Worm (Caenorhabditis elegans) whole organism, early embryonic: ENCODE data around the gene amt-1.

ENCODE experiments used
- B0310.2 ChIP-seq: sonication (generic microtip); optimal IDR thresholded peaks from 2 replicates; lab custom pipeline; 2016; ENCODE audit warnings: mild to moderate bottlenecking, missing genetic modification characterization, missing compliant biosample characterization
- F13C5.2 ChIP-seq: sonication (generic microtip); optimal IDR thresholded peaks from 2 replicates; lab custom pipeline; 2017; ENCODE audit warnings: mild to moderate bottlenecking, missing genetic modification characterization, inconsistent platforms, missing compliant biosample characterization
- aly-1 ChIP-seq: sonication (generic microtip); optimal IDR thresholded peaks from 2 replicates; lab custom pipeline; 2016; ENCODE audit warnings: missing genetic modification characterization, missing compliant biosample characterization
- ama-1 ChIP-seq: fragments of 150-350 bp; optimal IDR thresholded peaks from 2 replicates; lab custom pipeline; 2014
- ceh-13 ChIP-seq: fragments of 200-800 bp; sonication (Bioruptor generic); optimal IDR thresholded peaks from 2 replicates; lab custom pipeline; 2018; ENCODE audit warnings: mild to moderate bottlenecking, missing genetic modification characterization, missing compliant biosample characterization
- ceh-36 ChIP-seq: sonication (generic microtip); optimal IDR thresholded peaks from 2 replicates; lab custom pipeline; 2016; ENCODE audit warnings: missing genetic modification characterization, inconsistent platforms, missing compliant biosample characterization
- ets-7 ChIP-seq: sonication (generic microtip); optimal IDR thresholded peaks from 2 replicates; lab custom pipeline; 2016; ENCODE audit warnings: missing genotype, missing genetic modification characterization, missing compliant biosample characterization
- flt-1 ChIP-seq: fragments of 200-800 bp; sonication (Bioruptor generic); IDR thresholded peaks from 2 replicates; pipeline ENCODE4 v1.3.6; 2022; ENCODE audit warnings: missing genetic modification characterization, missing compliant biosample characterization
- hmbx-1 ChIP-seq: sonication (generic microtip); optimal IDR thresholded peaks from 2 replicates; lab custom pipeline; 2016; ENCODE audit warnings: mild to moderate bottlenecking, missing genetic modification characterization, missing compliant biosample characterization
- hmg-4 ChIP-seq: fragments of 200-800 bp; sonication (Bioruptor generic); optimal IDR thresholded peaks from 2 replicates; lab custom pipeline; 2018; ENCODE audit warnings: mild to moderate bottlenecking, missing genetic modification characterization, missing compliant biosample characterization
- hnd-1 ChIP-seq: sonication (generic microtip); optimal IDR thresholded peaks from 2 replicates; lab custom pipeline; 2016; ENCODE audit warnings: missing genetic modification characterization, missing compliant biosample characterization
- pes-1 ChIP-seq: fragments of 200-800 bp; sonication (Bioruptor generic); IDR thresholded peaks from 2 replicates; pipeline ENCODE4 v1.3.6; 2022; ENCODE audit warnings: missing genetic modification reagents, missing genetic modification characterization, missing compliant biosample characterization
- scrt-1 ChIP-seq: fragments of 200-800 bp; sonication (Bioruptor generic); IDR thresholded peaks from 2 replicates; pipeline ENCODE4 v1.3.6; 2022; ENCODE audit warnings: missing genetic modification characterization, missing compliant biosample characterization
- sea-1 ChIP-seq: fragments of 200-800 bp; sonication (Bioruptor generic); conservative IDR thresholded peaks from 2 replicates; pipeline ENCODE4 v1.3.6; 2022; ENCODE audit warnings: missing genetic modification characterization, missing compliant biosample characterization
- tbx-11 ChIP-seq: fragments of 200-800 bp; sonication (Bioruptor generic); IDR thresholded peaks from 2 replicates; pipeline ENCODE4 v1.3.6; 2022; ENCODE audit warnings: missing genetic modification characterization, missing compliant biosample characterization
- tbx-37 ChIP-seq: fragments of 200-800 bp; sonication (Bioruptor generic); conservative IDR thresholded peaks from 2 replicates; pipeline ENCODE4 v1.3.6; 2022; ENCODE audit warnings: missing genetic modification reagents, missing genetic modification characterization, missing compliant biosample characterization
- tra-4 ChIP-seq: sonication (generic microtip); optimal IDR thresholded peaks from 2 replicates; lab custom pipeline; 2017; ENCODE audit warnings: missing genetic modification characterization, missing compliant biosample characterization

Gene amt-1

ce11 chrX:4553033-4553432 is 18.2 kb upstream of the amt-1 start:
- TF ChIP-seq ceh-36 (tag; lab: Kevin White, UChicago) = no peak
- TF ChIP-seq pes-1 (GFP tag; lab: Robert Waterston, UW) = no peak
- TF ChIP-seq tbx-11 (GFP tag; lab: Robert Waterston, UW) = no peak

ce11 chrX:4553491-4553890 is 17.7 kb upstream of the amt-1 start:
- TF ChIP-seq ceh-36 (tag; lab: Kevin White, UChicago) = no peak

DNA sequence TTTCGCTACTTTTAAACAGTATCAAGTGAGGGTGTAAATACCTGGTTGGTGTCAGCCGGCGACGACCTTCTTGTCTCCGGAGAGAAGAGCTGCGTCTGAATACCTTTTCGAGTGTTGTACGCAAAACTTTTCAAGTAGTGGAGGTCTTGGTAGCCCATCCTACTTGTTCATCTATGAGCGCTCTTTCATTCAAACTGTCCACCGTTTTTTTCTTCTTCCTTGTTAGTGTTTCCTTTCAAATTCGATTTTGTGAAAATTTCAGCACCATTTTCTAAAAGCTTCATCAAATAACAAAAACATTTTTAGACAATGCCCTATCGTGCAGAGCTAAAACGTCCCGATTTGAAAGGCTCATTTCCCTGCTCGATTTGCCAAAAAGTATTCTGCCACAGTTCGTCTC is 16.9 kb upstream of the amt-1 start, which contains the start of gene ham-2:
Gene ham-2 (plus strand): TSS at position 301 of the 400 bp plus-strand sequence.
- no peak for TF ChIP-seq ceh-13
- TF ChIP-seq tra-4 (tag; lab: Kevin White, UChicago) = no peak

ce11 chrX:4556028-4556427 is 15.2 kb upstream of the amt-1 start:
- TF ChIP-seq scrt-1 (GFP tag; lab: Robert Waterston, UW) (no peak), hnd-1 (tag; lab: Kevin White, UChicago) (no peak), tbx-11 (GFP tag; lab: Robert Waterston, UW) (no peak), ceh-36 (tag; lab: Kevin White, UChicago) (no peak), B0310.2 (tag; lab: Kevin White, UChicago) (no peak), ama-1 (lab: Kevin White, UChicago) (no peak), F13C5.2 (no peak), tra-4 (tag; lab: Kevin White, UChicago) (no peak), flt-1 (GFP tag; lab: Robert Waterston, UW) (no peak), sea-1 (GFP tag; lab: Robert Waterston, UW) (no peak), hmbx-1 (tag; lab: Kevin White, UChicago) (no peak), ceh-13 (no peak), aly-1 (tag; lab: Kevin White, UChicago) (no peak)

DNA sequence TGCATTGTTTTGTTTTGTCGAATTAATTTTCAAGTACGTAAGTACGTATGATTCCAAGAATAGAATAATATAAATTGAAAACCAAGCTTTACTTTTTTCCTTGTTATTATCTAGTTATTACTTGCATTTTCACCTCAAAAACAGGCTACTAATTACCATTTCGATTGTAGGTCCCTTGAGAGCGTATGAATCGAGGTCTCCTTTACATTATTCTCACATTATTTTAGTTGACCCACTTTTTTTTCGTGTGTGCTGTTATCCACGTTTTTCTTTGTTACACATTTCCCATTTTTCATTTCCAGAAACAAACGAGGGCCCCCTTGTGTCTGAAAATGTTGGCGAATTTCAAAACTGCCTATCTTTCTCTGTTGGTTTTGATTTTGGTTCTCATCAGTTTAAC is 9.4 kb upstream of the amt-1 start, which contains the start of gene C05E11.6:
Gene C05E11.6 (plus strand): TSS at position 301 of the 400 bp plus-strand sequence.
- no peak for TF ChIP-seq aly-1 (tag; lab: Kevin White, UChicago)
- TF ChIP-seq pes-1 (GFP tag; lab: Robert Waterston, UW) = no peak
- no peak for TF ChIP-seq sea-1 (GFP tag; lab: Robert Waterston, UW)
- TF ChIP-seq ceh-36 (tag; lab: Kevin White, UChicago) = no peak
- no peak for TF ChIP-seq ceh-13
- no peak for TF ChIP-seq tbx-37 (GFP tag; lab: Robert Waterston, UW)
- TF ChIP-seq flt-1 (GFP tag; lab: Robert Waterston, UW) = no peak
- no peak for TF ChIP-seq hmg-4 (GFP tag; lab: Kevin White, UChicago)

- no peak for TF ChIP-seq B0310.2 (tag; lab: Kevin White, UChicago)
- TF ChIP-seq aly-1 (tag; lab: Kevin White, UChicago) = no peak
- no peak for TF ChIP-seq tra-4 (tag; lab: Kevin White, UChicago)
- TF ChIP-seq scrt-1 (GFP tag; lab: Robert Waterston, UW) = no peak
- TF ChIP-seq tbx-37 (GFP tag; lab: Robert Waterston, UW) = no peak
- TF ChIP-seq tbx-11 (GFP tag; lab: Robert Waterston, UW) = no peak
- no peak for TF ChIP-seq hmbx-1 (tag; lab: Kevin White, UChicago)
- TF ChIP-seq ets-7 (tag; lab: Kevin White, UChicago) = no peak
- no peak for TF ChIP-seq ceh-13
- TF ChIP-seq ama-1 (lab: Kevin White, UChicago) = no peak
- TF ChIP-seq ceh-36 (tag; lab: Kevin White, UChicago) = no peak
- TF ChIP-seq sea-1 (GFP tag; lab: Robert Waterston, UW) = no peak
- TF ChIP-seq hmg-4 (GFP tag; lab: Kevin White, UChicago) = no peak
- no peak for TF ChIP-seq F13C5.2
- TF ChIP-seq flt-1 (GFP tag; lab: Robert Waterston, UW) = no peak
Measured at ce11 chrX:4562288-4562687, 8.9 kb upstream of the amt-1 start.

- TF ChIP-seq aly-1 (tag; lab: Kevin White, UChicago) (no peak), pes-1 (GFP tag; lab: Robert Waterston, UW) (no peak), hmg-4 (GFP tag; lab: Kevin White, UChicago) (no peak), hmbx-1 (tag; lab: Kevin White, UChicago) (no peak), tbx-11 (GFP tag; lab: Robert Waterston, UW) (no peak), ceh-36 (tag; lab: Kevin White, UChicago) (no peak), ets-7 (tag; lab: Kevin White, UChicago) (no peak), B0310.2 (tag; lab: Kevin White, UChicago) (no peak), tbx-37 (GFP tag; lab: Robert Waterston, UW) (no peak), ceh-13 (no peak), scrt-1 (GFP tag; lab: Robert Waterston, UW) (no peak), hnd-1 (tag; lab: Kevin White, UChicago) (no peak), sea-1 (GFP tag; lab: Robert Waterston, UW) (no peak), ama-1 (lab: Kevin White, UChicago) (no peak), flt-1 (GFP tag; lab: Robert Waterston, UW) (no peak), tra-4 (tag; lab: Kevin White, UChicago) (no peak), F13C5.2 (no peak)
Measured at ce11 chrX:4564717-4565316, 6.4 kb upstream of the amt-1 start, which contains the start of gene amt-4. amt-4 (plus strand) TSS chrX:4565302.

DNA sequence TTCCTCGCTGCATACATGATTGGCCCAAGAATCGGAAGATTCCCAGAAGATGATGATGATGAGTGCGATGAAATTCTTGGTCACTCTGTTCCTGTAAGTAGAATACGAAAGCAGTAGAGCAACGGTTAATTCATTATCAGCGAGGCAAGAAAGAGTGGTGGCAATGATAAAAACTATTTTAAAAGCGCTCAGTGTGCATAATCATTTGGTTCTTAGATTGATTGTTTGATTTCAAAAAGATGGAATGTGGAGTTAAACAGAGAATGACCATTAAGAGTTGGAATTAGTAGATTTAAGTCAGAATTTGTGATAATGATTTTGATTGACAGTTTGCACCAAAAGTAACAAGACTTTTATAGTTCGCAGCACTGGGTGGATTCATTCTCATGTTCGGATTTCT is 4.1 kb upstream of the amt-1 start:
- TF ChIP-seq ama-1 (lab: Kevin White, UChicago) (no peak), tra-4 (tag; lab: Kevin White, UChicago) (no peak), aly-1 (tag; lab: Kevin White, UChicago) (no peak), sea-1 (GFP tag; lab: Robert Waterston, UW) (no peak), tbx-37 (GFP tag; lab: Robert Waterston, UW) (no peak), hnd-1 (tag; lab: Kevin White, UChicago) (no peak), ceh-13 (no peak), scrt-1 (GFP tag; lab: Robert Waterston, UW) (no peak), tbx-11 (GFP tag; lab: Robert Waterston, UW) (no peak), pes-1 (GFP tag; lab: Robert Waterston, UW) (no peak), flt-1 (GFP tag; lab: Robert Waterston, UW) (no peak), F13C5.2 (no peak), hmbx-1 (tag; lab: Kevin White, UChicago) (no peak), ets-7 (tag; lab: Kevin White, UChicago) (no peak), ceh-36 (tag; lab: Kevin White, UChicago) (no peak), hmg-4 (GFP tag; lab: Kevin White, UChicago) (no peak)
